Worm (Caenorhabditis elegans): ENCODE measurements around the gene sri-2.

DNA sequence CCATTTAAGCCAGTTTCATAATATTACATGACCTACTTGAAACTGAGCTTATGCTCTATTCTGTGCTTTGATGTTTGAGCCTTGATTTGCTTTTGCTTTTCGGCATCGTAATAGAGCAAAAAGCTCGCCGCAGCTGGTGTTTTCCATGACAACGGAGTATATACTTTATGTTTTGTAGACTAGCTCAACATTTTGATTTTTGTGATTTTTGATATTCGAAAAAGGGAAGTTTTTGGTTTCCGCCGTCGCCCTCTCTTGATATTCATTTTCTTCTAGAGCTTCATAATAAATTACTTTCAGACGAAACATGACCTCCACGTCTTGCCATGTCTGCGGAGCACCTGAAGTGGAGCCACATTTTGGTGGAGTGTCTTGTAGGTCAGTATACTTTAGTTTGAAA, 37.3 kb upstream of the sri-2 start, which contains the start of gene nhr-63:
- TF ChIP-seq W03F9.2 (tag; optimal IDR thresholded peaks at IDR 0.05) (no peak), him-1 (tag; optimal IDR thresholded peaks at IDR 0.05) (no peak), dao-5 (tag; optimal IDR thresholded peaks at IDR 0.05) (no peak)
